Fruit fly (Drosophila melanogaster): ENCODE results near the gene ND-ASHI.

Gene ND-ASHI

DNA sequence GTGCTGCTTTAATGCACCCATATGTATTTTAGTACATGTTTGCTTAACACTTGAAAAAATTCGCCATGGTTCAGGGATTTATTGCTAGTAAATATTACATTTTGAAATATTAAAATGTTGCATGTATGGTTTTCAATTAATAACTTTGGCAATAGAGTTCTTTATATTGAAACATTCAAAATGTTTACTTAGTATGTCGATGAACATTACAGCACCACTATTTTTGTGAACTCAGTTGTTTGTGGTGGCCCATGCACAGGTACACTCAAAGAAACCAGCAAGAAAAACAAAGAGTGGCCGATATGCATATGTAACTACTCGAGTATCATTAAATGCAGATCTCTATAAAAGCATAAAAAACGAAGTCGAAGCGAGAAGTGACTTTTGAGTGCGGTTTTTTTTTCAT lies 23.1 kb upstream of the ND-ASHI start (continued):
- TF ChIP-seq Bgb (GFP tag; IDR thresholded peaks at IDR 0.05; ENCODE audit: partially characterized antibody) (no peak), fd3F (GFP tag; optimal IDR thresholded peaks at IDR 0.05) (no peak), CG30431 (GFP tag; optimal IDR thresholded peaks at IDR 0.05) (peak; percentile 43), CG34376 (GFP tag; optimal IDR thresholded peaks at IDR 0.05) (no peak), CG15696 (tag; optimal IDR thresholded peaks at IDR 0.05) (peak; percentile 72), CG18619 (GFP tag; optimal IDR thresholded peaks at IDR 0.05) (peak; percentile 55), CG10147 (GFP tag; optimal IDR thresholded peaks at IDR 0.05) (peak; percentile 18), CG6254 (GFP tag; optimal IDR thresholded peaks at IDR 0.05) (peak; percentile 46), CG17328 (GFP tag; IDR thresholded peaks at IDR 0.05) (0 out of 2 replicates have a peak, but pooled peaks have one; percentile 31), Mrtf (GFP tag; IDR thresholded peaks at IDR 0.05) (no peak), Dll (GFP tag; IDR thresholded peaks at IDR 0.05; ENCODE audit: partially characterized antibody) (no peak), CG17612 (GFP tag; IDR thresholded peaks at IDR 0.05) (no peak), CG11247 (GFP tag; IDR thresholded peaks at IDR 0.05) (no peak), CG32772 (GFP tag; IDR thresholded peaks at IDR 0.05) (peak; percentile 65), ken (GFP tag; IDR thresholded peaks at IDR 0.05) (0 out of 3 replicates have a peak, but pooled peaks have one; percentile 31), bowl (GFP tag; IDR thresholded peaks at IDR 0.05) (peak; percentile 29; the same call in 1 of the 2 replicates), CG2120 (GFP tag; optimal IDR thresholded peaks at IDR 0.05) (no peak), dati (GFP tag; IDR thresholded peaks at IDR 0.05) (0 out of 2 replicates have a peak, but pooled peaks have one; percentile 15), usp (GFP tag; optimal IDR thresholded peaks at IDR 0.05) (no peak), cas (GFP tag; IDR thresholded peaks at IDR 0.05) (no peak), CG32532 (GFP tag; IDR thresholded peaks at IDR 0.05) (peak; percentile 39; the same call in 1 of the 2 replicates), jumu (GFP tag; optimal IDR thresholded peaks at IDR 0.05) (peak; percentile 38), vnd (GFP tag; IDR thresholded peaks at IDR 0.05; ENCODE audit: partially characterized antibody) (no peak), Doc3 (GFP tag; IDR thresholded peaks at IDR 0.05; ENCODE audit: partially characterized antibody) (no peak), fd102C (GFP tag; optimal IDR thresholded peaks at IDR 0.05) (no peak), Nf-YA (GFP tag; IDR thresholded peaks at IDR 0.05) (peak; percentile 47; the same call in 1 of the 2 replicates), eyg (GFP tag; optimal IDR thresholded peaks at IDR 0.05) (no peak), CG17912 (GFP tag; optimal IDR thresholded peaks at IDR 0.05) (peak; percentile 2), ssp (GFP tag; IDR thresholded peaks at IDR 0.05) (peak; percentile 47; the same call in 1 of the 2 replicates), Ssrp (tag; optimal IDR thresholded peaks at IDR 0.05) (peak; percentile 72), CG8924 (tag; optimal IDR thresholded peaks at IDR 0.05) (peak; percentile 59), MBD-R2 (GFP tag; IDR thresholded peaks at IDR 0.05) (no peak), gt (GFP tag; IDR thresholded peaks at IDR 0.05) (peak; percentile 19; the same call in 1 of the 2 replicates), dan (GFP tag; IDR thresholded peaks at IDR 0.05) (0 out of 2 replicates have a peak, but pooled peaks have one; percentile 50), CG12659 (GFP tag; optimal IDR thresholded peaks at IDR 0.05) (peak; percentile 56), CG6683 (GFP tag; optimal IDR thresholded peaks at IDR 0.05) (no peak), Lhr (GFP tag; optimal IDR thresholded peaks at IDR 0.05) (peak; percentile 23), Dip2 (GFP tag; IDR thresholded peaks at IDR 0.05) (no peak), CG17385 (GFP tag; optimal IDR thresholded peaks at IDR 0.05) (peak; percentile 65), CG3407 (GFP tag; optimal IDR thresholded peaks at IDR 0.05) (peak; percentile 50), CG1792 (GFP tag; optimal IDR thresholded peaks at IDR 0.05) (no peak), nerfin-1 (tag; optimal IDR thresholded peaks at IDR 0.05) (peak; percentile 75), Meics (GFP tag; optimal IDR thresholded peaks at IDR 0.05) (peak; percentile 49), lov (optimal IDR thresholded peaks at IDR 0.05) (no peak), lov (GFP tag; IDR thresholded peaks at IDR 0.05) (0 out of 3 replicates have a peak, but pooled peaks have one; percentile 15), cad (GFP tag; optimal IDR thresholded peaks at IDR 0.05) (no peak), HLH54F (GFP tag; optimal IDR thresholded peaks at IDR 0.05) (no peak), chinmo (GFP tag; IDR thresholded peaks at IDR 0.05; ENCODE audit: partially characterized antibody) (no peak), nerfin-2 (GFP tag; IDR thresholded peaks at IDR 0.05; ENCODE audit: partially characterized antibody) (no peak), CG3065 (GFP tag; optimal IDR thresholded peaks at IDR 0.05) (no peak), CG1529 (GFP tag; optimal IDR thresholded peaks at IDR 0.05) (peak; percentile 59)

All from whole organism, embryonic.